Fruit fly (Drosophila melanogaster) whole organism, embryonic: ENCODE results near the gene tbrd-1.

Source experiments
- ATbp ChIP-seq: fragments of 200-800 bp; sonication (Bioruptor generic); optimal IDR thresholded peaks from 2 replicates; lab custom pipeline; 2017; ENCODE audit warnings: missing biosample characterization, mild to moderate bottlenecking, missing genetic modification characterization, missing genetic modification reagents
- Blimp-1 ChIP-seq: fragments of 200-800 bp; sonication (Bioruptor generic); optimal IDR thresholded peaks from 3 replicates; lab custom pipeline; 2018; ENCODE audit warnings: missing biosample characterization, missing genetic modification characterization, mild to moderate bottlenecking, moderate library complexity, missing genetic modification reagents
- CG10147 ChIP-seq: fragments of 200-800 bp; sonication (Bioruptor generic); optimal IDR thresholded peaks from 2 replicates; lab custom pipeline; 2019; ENCODE audit warnings: missing biosample characterization, mild to moderate bottlenecking, missing genetic modification characterization, moderate library complexity
- CG10267 ChIP-seq: fragments of 200-800 bp; sonication (Bioruptor generic); optimal IDR thresholded peaks from 2 replicates; lab custom pipeline; 2018; ENCODE audit warnings: missing biosample characterization, mild to moderate bottlenecking, missing genetic modification characterization, moderate library complexity
- CG10366 ChIP-seq: fragments of 200-800 bp; sonication (Bioruptor generic); IDR thresholded peaks from 2 replicates; pipeline ENCODE4 v1.3.6; 2022; ENCODE audit warnings: missing biosample characterization, missing genetic modification characterization
- CG10543 ChIP-seq: fragments of 200-800 bp; sonication (Bioruptor generic); optimal IDR thresholded peaks from 3 replicates; lab custom pipeline; 2017; ENCODE audit warnings: missing biosample characterization, mild to moderate bottlenecking, missing genetic modification characterization, moderate library complexity
- CG10959 ChIP-seq: fragments of 200-800 bp; sonication (Bioruptor generic); IDR thresholded peaks from 2 replicates; pipeline ENCODE4 v1.3.6; 2022; ENCODE audit warnings: missing biosample characterization, missing genetic modification characterization
- CG11398 ChIP-seq: fragments of 200-800 bp; sonication (Bioruptor generic); optimal IDR thresholded peaks from 2 replicates; lab custom pipeline; 2016; ENCODE audit warnings: missing biosample characterization, missing genetic modification characterization
- CG11560 ChIP-seq: fragments of 200-800 bp; sonication (Bioruptor generic); IDR thresholded peaks from 3 replicates; pipeline ENCODE4 v1.3.6; 2022; ENCODE audit warnings: missing biosample characterization, missing genetic modification characterization
- CG13296 ChIP-seq: fragments of 200-800 bp; sonication (Bioruptor generic); optimal IDR thresholded peaks from 3 replicates; lab custom pipeline; 2018; ENCODE audit warnings: missing biosample characterization, mild to moderate bottlenecking, missing genetic modification characterization
- CG1529 ChIP-seq: fragments of 200-800 bp; sonication (Bioruptor generic); optimal IDR thresholded peaks from 3 replicates; lab custom pipeline; 2018; ENCODE audit warnings: missing biosample characterization, missing genetic modification characterization
- CG17328 ChIP-seq: fragments of 200-800 bp; sonication (Bioruptor generic); IDR thresholded peaks from 2 replicates; pipeline ENCODE4 v1.3.6; 2022; ENCODE audit warnings: missing biosample characterization, missing genetic modification characterization
- CG17359 ChIP-seq: fragments of 200-800 bp; sonication (Bioruptor generic); optimal IDR thresholded peaks from 3 replicates; lab custom pipeline; 2018; ENCODE audit warnings: missing biosample characterization, mild to moderate bottlenecking, missing genetic modification characterization, moderate library complexity
- CG17361 ChIP-seq: fragments of 200-800 bp; sonication (Bioruptor generic); IDR thresholded peaks from 3 replicates; pipeline ENCODE4 v1.3.6; 2022; ENCODE audit warnings: missing biosample characterization, missing genetic modification characterization
- CG17912 ChIP-seq: fragments of 200-800 bp; sonication (Bioruptor generic); optimal IDR thresholded peaks from 2 replicates; lab custom pipeline; 2018; ENCODE audit warnings: missing biosample characterization, mild to moderate bottlenecking, missing genetic modification characterization
- CG18619 ChIP-seq: fragments of 200-800 bp; sonication (Bioruptor generic); optimal IDR thresholded peaks from 3 replicates; lab custom pipeline; 2017; ENCODE audit warnings: missing biosample characterization, mild to moderate bottlenecking, missing genetic modification characterization
- CG32772 ChIP-seq: fragments of 200-800 bp; sonication (Bioruptor generic); IDR thresholded peaks from 2 replicates; pipeline ENCODE4 v1.3.6; 2022; ENCODE audit warnings: missing biosample characterization, missing genetic modification characterization
- CG3407 ChIP-seq: fragments of 200-800 bp; sonication (Bioruptor generic); optimal IDR thresholded peaks from 2 replicates; lab custom pipeline; 2018; ENCODE audit warnings: missing biosample characterization, mild to moderate bottlenecking, missing genetic modification characterization
- CG3995 ChIP-seq: fragments of 200-800 bp; sonication (Bioruptor generic); optimal IDR thresholded peaks from 3 replicates; lab custom pipeline; 2016; ENCODE audit warnings: missing biosample characterization, missing genetic modification characterization
- CG5180 ChIP-seq: fragments of 200-800 bp; sonication (Bioruptor generic); optimal IDR thresholded peaks from 3 replicates; lab custom pipeline; 2017; ENCODE audit warnings: missing biosample characterization, missing genetic modification characterization, mild to moderate bottlenecking, moderate library complexity, missing genetic modification reagents
- CG6175 ChIP-seq: fragments of 200-800 bp; sonication (Bioruptor generic); IDR thresholded peaks from 3 replicates; pipeline ENCODE4 v1.3.6; 2022; ENCODE audit warnings: missing biosample characterization, missing genetic modification characterization
- CG7372 ChIP-seq: fragments of 200-800 bp; sonication (Bioruptor generic); IDR thresholded peaks from 2 replicates; pipeline ENCODE4 v1.3.6; 2022; ENCODE audit warnings: missing biosample characterization, missing genetic modification characterization
- CG7745 ChIP-seq: fragments of 200-800 bp; sonication (Bioruptor generic); optimal IDR thresholded peaks from 2 replicates; lab custom pipeline; 2018; ENCODE audit warnings: missing biosample characterization, mild to moderate bottlenecking, missing genetic modification characterization, moderate library complexity
- CG8281 ChIP-seq: fragments of 200-800 bp; sonication (Bioruptor generic); optimal IDR thresholded peaks from 2 replicates; lab custom pipeline; 2018; ENCODE audit warnings: missing biosample characterization, mild to moderate bottlenecking, missing genetic modification characterization, moderate library complexity
- CG9215 ChIP-seq: fragments of 200-800 bp; sonication (Bioruptor generic); IDR thresholded peaks from 2 replicates; pipeline ENCODE4 v1.3.6; 2022; ENCODE audit warnings: missing biosample characterization, missing genetic modification characterization
- CTCF ChIP-seq: fragments of 200-800 bp; sonication (Bioruptor generic); optimal IDR thresholded peaks from 2 replicates; lab custom pipeline; 2017; ENCODE audit warnings: missing biosample characterization, mild to moderate bottlenecking, missing genetic modification characterization, moderate library complexity
- E2f2 ChIP-seq: fragments of 200-800 bp; sonication (Bioruptor generic); IDR thresholded peaks from 2 replicates; pipeline ENCODE4 v1.3.6; 2022; ENCODE audit warnings: missing biosample characterization, missing genetic modification characterization
- HLH3B ChIP-seq: fragments of 200-800 bp; sonication (Bioruptor generic); IDR thresholded peaks from 2 replicates; pipeline ENCODE4 v1.3.6; 2022; ENCODE audit warnings: missing biosample characterization, missing genetic modification characterization
- HmgZ ChIP-seq: fragments of 200-800 bp; sonication (Bioruptor generic); optimal IDR thresholded peaks from 2 replicates; lab custom pipeline; 2018; ENCODE audit warnings: missing biosample characterization, mild to moderate bottlenecking, missing genetic modification characterization
- Hr51 ChIP-seq, 2 experiments: fragments of 200-800 bp; sonication (Bioruptor generic); optimal IDR thresholded peaks; 2 replicates in 1 of 2; 3 replicates in 1 of 2; lab custom pipeline; 2016 to 2018; ENCODE audit warnings: missing biosample characterization in 2 of 2, missing genetic modification characterization in 2 of 2, mild to moderate bottlenecking in 1 of 2, moderate library complexity in 1 of 2
- Max ChIP-seq: fragments of 200-800 bp; sonication (Bioruptor generic); optimal IDR thresholded peaks from 2 replicates; lab custom pipeline; 2016; ENCODE audit warnings: missing biosample characterization, mild to moderate bottlenecking, missing genetic modification characterization
- Meics ChIP-seq: fragments of 200-800 bp; sonication (Bioruptor generic); optimal IDR thresholded peaks from 2 replicates; lab custom pipeline; 2017; ENCODE audit warnings: missing biosample characterization, mild to moderate bottlenecking, missing genetic modification characterization
- NC2α ChIP-seq: fragments of 200-800 bp; sonication (Bioruptor generic); optimal IDR thresholded peaks from 2 replicates; lab custom pipeline; 2016; ENCODE audit warnings: missing biosample characterization, missing genetic modification characterization
- PHDP ChIP-seq: fragments of 200-800 bp; sonication (Bioruptor generic); optimal IDR thresholded peaks from 3 replicates; lab custom pipeline; 2018; ENCODE audit warnings: missing biosample characterization, mild to moderate bottlenecking, missing genetic modification characterization, moderate library complexity
- Scr ChIP-seq: fragments of 200-800 bp; sonication (Bioruptor generic); IDR thresholded peaks from 2 replicates; pipeline ENCODE4 v1.3.6; 2022; ENCODE audit warnings: missing biosample characterization, missing genetic modification characterization; ENCODE audit not compliant: partially characterized antibody
- TFAM ChIP-seq: fragments of 200-800 bp; sonication (Bioruptor generic); optimal IDR thresholded peaks from 2 replicates; lab custom pipeline; 2017; ENCODE audit warnings: missing biosample characterization, missing genetic modification characterization, inconsistent platforms
- Taf1 ChIP-seq: fragments of 200-800 bp; sonication (Bioruptor generic); IDR thresholded peaks from 2 replicates; pipeline ENCODE4 v1.3.6; 2022; ENCODE audit warnings: missing biosample characterization, missing genetic modification characterization
- Usf ChIP-seq: fragments of 200-800 bp; sonication (Bioruptor generic); optimal IDR thresholded peaks from 2 replicates; lab custom pipeline; 2017; ENCODE audit warnings: missing genotype, missing biosample characterization, missing genetic modification characterization
- btn ChIP-seq: fragments of 200-800 bp; sonication (Bioruptor generic); optimal IDR thresholded peaks from 2 replicates; lab custom pipeline; 2016; ENCODE audit warnings: missing biosample characterization, missing genetic modification characterization
- chinmo ChIP-seq: fragments of 200-800 bp; sonication (Bioruptor generic); IDR thresholded peaks from 4 replicates; pipeline ENCODE4 v1.3.6; 2022; ENCODE audit warnings: missing biosample characterization, missing genetic modification characterization; ENCODE audit not compliant: partially characterized antibody
- en ChIP-seq: fragments of 200-800 bp; sonication (Bioruptor generic); optimal IDR thresholded peaks from 2 replicates; lab custom pipeline; 2016; ENCODE audit warnings: missing biosample characterization, missing genetic modification characterization
- gem ChIP-seq: fragments of 200-800 bp; sonication (Bioruptor generic); optimal IDR thresholded peaks from 2 replicates; lab custom pipeline; 2019; ENCODE audit warnings: missing biosample characterization, mild to moderate bottlenecking, missing genetic modification characterization, moderate library complexity
- inv ChIP-seq: fragments of 200-800 bp; sonication (Bioruptor generic); IDR thresholded peaks from 2 replicates; pipeline ENCODE4 v1.3.6; 2022; ENCODE audit warnings: missing biosample characterization, missing genetic modification characterization; ENCODE audit not compliant: partially characterized antibody
- jigr1 ChIP-seq: fragments of 200-800 bp; sonication (Bioruptor generic); IDR thresholded peaks from 3 replicates; pipeline ENCODE4 v1.3.6; 2022; ENCODE audit warnings: missing biosample characterization, missing genetic modification characterization
- lmd ChIP-seq: fragments of 200-800 bp; sonication (Bioruptor generic); IDR thresholded peaks from 2 replicates; pipeline ENCODE4 v1.3.6; 2022; ENCODE audit warnings: missing biosample characterization, missing genetic modification characterization
- nmo ChIP-seq: fragments of 200-800 bp; sonication (Bioruptor generic); optimal IDR thresholded peaks from 2 replicates; lab custom pipeline; 2018; ENCODE audit warnings: missing biosample characterization, mild to moderate bottlenecking, missing genetic modification characterization, moderate library complexity
- onecut ChIP-seq: fragments of 200-800 bp; sonication (Bioruptor generic); IDR thresholded peaks from 2 replicates; pipeline ENCODE4 v1.3.6; 2022; ENCODE audit warnings: missing biosample characterization, missing genetic modification characterization
- sens-2 ChIP-seq: fragments of 200-800 bp; sonication (Bioruptor generic); IDR thresholded peaks from 2 replicates; pipeline ENCODE4 v1.3.6; 2022; ENCODE audit warnings: missing biosample characterization, missing genetic modification characterization
- seq ChIP-seq: fragments of 200-800 bp; sonication (Bioruptor generic); IDR thresholded peaks from 2 replicates; pipeline ENCODE4 v1.3.6; 2022; ENCODE audit warnings: missing biosample characterization, missing genetic modification characterization
- sisA ChIP-seq: fragments of 200-800 bp; sonication (Bioruptor generic); IDR thresholded peaks from 2 replicates; pipeline ENCODE4 v1.3.6; 2022; ENCODE audit warnings: missing biosample characterization, missing genetic modification characterization
- sob ChIP-seq: fragments of 200-800 bp; sonication (Bioruptor generic); IDR thresholded peaks from 2 replicates; pipeline ENCODE4 v1.3.6; 2022; ENCODE audit warnings: missing biosample characterization, missing genetic modification characterization
- wek ChIP-seq: fragments of 200-800 bp; sonication (Bioruptor generic); optimal IDR thresholded peaks from 3 replicates; lab custom pipeline; 2018; ENCODE audit warnings: missing biosample characterization, mild to moderate bottlenecking, missing genetic modification characterization, moderate library complexity

tbrd-1 gene

dm6 chr3R:23890886-23891285 lies 2.5 kb downstream of the tbrd-1 start, which contains the start of gene TfIIA-S (continued):
- TF ChIP-seq gem (no peak), CG7745 (tag; lab: Kevin White, UChicago) (no peak), TFAM (no peak), chinmo (GFP tag; lab: Robert Waterston, UW) (no peak), lmd (GFP tag; lab: Robert Waterston, UW) (no peak), CG1529 (GFP tag; lab: Kevin White, UChicago) (no peak), CG3995 (GFP tag; lab: Kevin White, UChicago) (peak; percentile 61), E2f2 (GFP tag; lab: Robert Waterston, UW) (no peak), nmo (peak; percentile 60), jigr1 (no peak), CG8281 (tag; lab: Kevin White, UChicago) (no peak), CG7372 (GFP tag; lab: Robert Waterston, UW) (no peak), NC2α (GFP tag; lab: Kevin White, UChicago) (peak; percentile 75), CG10366 (GFP tag; lab: Robert Waterston, UW) (no peak), Max (GFP tag; lab: Kevin White, UChicago) (peak; percentile 69), CG9215 (no peak), CG11398 (peak; percentile 84), CTCF (GFP tag; lab: Kevin White, UChicago) (peak; percentile 97), seq (GFP tag; lab: Robert Waterston, UW) (no peak), CG17912 (peak; percentile 85), inv (GFP tag; lab: Robert Waterston, UW) (no peak), CG11560 (no peak), sob (GFP tag; lab: Robert Waterston, UW) (no peak), CG13296 (GFP tag; lab: Kevin White, UChicago) (no peak), ATbp (GFP tag; lab: Kevin White, UChicago) (peak; percentile 43), CG17328 (GFP tag; lab: Robert Waterston, UW) (no peak), CG10267 (tag; lab: Kevin White, UChicago) (peak; percentile 99), onecut (GFP tag; lab: Robert Waterston, UW) (peak; percentile 38; the same call in 1 of the 2 replicates), HLH3B (GFP tag; lab: Robert Waterston, UW) (no peak), Taf1 (GFP tag; lab: Robert Waterston, UW) (no peak), Blimp-1 (no peak), CG3407 (GFP tag; lab: Kevin White, UChicago) (peak; percentile 46), CG5180 (GFP tag; lab: Kevin White, UChicago) (no peak), btn (peak; percentile 39), wek (peak; percentile 30), CG32772 (no peak), en (no peak), Usf (GFP tag; lab: Kevin White, UChicago) (peak; percentile 34), HmgZ (tag; lab: Kevin White, UChicago) (peak; percentile 95), CG18619 (GFP tag; lab: Kevin White, UChicago) (peak; percentile 70), CG10959 (GFP tag; lab: Robert Waterston, UW) (no peak), sens-2 (GFP tag; lab: Robert Waterston, UW) (no peak), CG17361 (GFP tag; lab: Robert Waterston, UW) (no peak), Hr51 (GFP tag; optimal IDR thresholded peaks at IDR 0.05; lab: Kevin White, UChicago) (peak in 1 of 2 experiments; percentile 83), CG17359 (tag; lab: Kevin White, UChicago) (peak; percentile 63), CG10543 (GFP tag; lab: Kevin White, UChicago) (peak; percentile 84), sisA (GFP tag; lab: Robert Waterston, UW) (no peak), Scr (no peak), CG10147 (no peak), CG6175 (no peak), PHDP (tag; lab: Kevin White, UChicago) (peak; percentile 61), Meics (GFP tag; lab: Kevin White, UChicago) (peak; percentile 72)
